Fruit fly (Drosophila melanogaster) whole organism, embryonic: ENCODE measurements around the gene AsnRS.

Experiments used
- Atf3 ChIP-seq: fragments of 200-800 bp; sonication (Bioruptor generic); optimal IDR thresholded peaks from 3 replicates; lab custom pipeline; 2016; ENCODE audit warnings: missing biosample characterization, missing genetic modification characterization
- B-H1 ChIP-seq: fragments of 200-800 bp; sonication (Bioruptor generic); IDR thresholded peaks from 3 replicates; pipeline ENCODE4 v1.3.6; 2022; ENCODE audit warnings: missing biosample characterization, missing genetic modification characterization
- CG11093 ChIP-seq: fragments of 200-800 bp; sonication (Bioruptor generic); IDR thresholded peaks from 3 replicates; pipeline ENCODE4 v1.3.6; 2022; ENCODE audit warnings: missing biosample characterization, missing genetic modification characterization
- CG1233 ChIP-seq: fragments of 200-800 bp; sonication (Bioruptor generic); optimal IDR thresholded peaks from 4 replicates; lab custom pipeline; 2018; ENCODE audit warnings: missing biosample characterization, mild to moderate bottlenecking, missing genetic modification characterization
- CG12769 ChIP-seq: fragments of 200-800 bp; sonication (Bioruptor generic); optimal IDR thresholded peaks from 2 replicates; lab custom pipeline; 2019; ENCODE audit warnings: missing biosample characterization, mild to moderate bottlenecking, missing genetic modification characterization, moderate library complexity
- CG13123 ChIP-seq: fragments of 200-800 bp; sonication (Bioruptor generic); optimal IDR thresholded peaks from 2 replicates; lab custom pipeline; 2016; ENCODE audit warnings: missing biosample characterization, missing genetic modification characterization
- CG13894 ChIP-seq: fragments of 200-800 bp; sonication (Bioruptor generic); optimal IDR thresholded peaks from 3 replicates; lab custom pipeline; 2018; ENCODE audit warnings: missing biosample characterization, mild to moderate bottlenecking, missing genetic modification characterization, moderate library complexity
- CG14014 ChIP-seq: fragments of 200-800 bp; sonication (Bioruptor generic); IDR thresholded peaks from 2 replicates; pipeline ENCODE4 v1.3.6; 2022; ENCODE audit warnings: missing biosample characterization, missing genetic modification characterization
- CG15073 ChIP-seq: fragments of 200-800 bp; sonication (Bioruptor generic); optimal IDR thresholded peaks from 2 replicates; lab custom pipeline; 2016; ENCODE audit warnings: missing biosample characterization, missing genetic modification characterization
- CG15479 ChIP-seq: fragments of 200-800 bp; sonication (Bioruptor generic); optimal IDR thresholded peaks from 3 replicates; lab custom pipeline; 2019; ENCODE audit warnings: missing biosample characterization, mild to moderate bottlenecking, missing genetic modification characterization, moderate library complexity
- CG16813 ChIP-seq: fragments of 200-800 bp; sonication (Bioruptor generic); IDR thresholded peaks from 3 replicates; pipeline ENCODE4 v1.3.6; 2022; ENCODE audit warnings: missing biosample characterization, missing genetic modification characterization; ENCODE audit not compliant: partially characterized antibody
- CG16815 ChIP-seq: fragments of 200-800 bp; sonication (Bioruptor generic); optimal IDR thresholded peaks from 3 replicates; lab custom pipeline; 2017; ENCODE audit warnings: missing biosample characterization, mild to moderate bottlenecking, missing genetic modification characterization
- CG17186 ChIP-seq: fragments of 200-800 bp; sonication (Bioruptor generic); optimal IDR thresholded peaks from 3 replicates; lab custom pipeline; 2017; ENCODE audit warnings: missing biosample characterization, missing genetic modification reagents, missing genetic modification characterization
- CG2199 ChIP-seq: fragments of 200-800 bp; sonication (Bioruptor generic); IDR thresholded peaks from 3 replicates; pipeline ENCODE4 v1.3.6; 2022; ENCODE audit warnings: missing biosample characterization, missing genetic modification characterization
- CG4360 ChIP-seq: fragments of 200-800 bp; sonication (Bioruptor generic); IDR thresholded peaks from 2 replicates; pipeline ENCODE4 v1.3.6; 2022; ENCODE audit warnings: missing biosample characterization, missing genetic modification characterization
- CG7928 ChIP-seq: fragments of 200-800 bp; sonication (Bioruptor generic); optimal IDR thresholded peaks from 2 replicates; lab custom pipeline; 2017; ENCODE audit warnings: missing biosample characterization, mild to moderate bottlenecking, missing genetic modification characterization
- CG8290 ChIP-seq, 3 experiments: fragments of 200-800 bp; sonication (Bioruptor generic); optimal IDR thresholded peaks; 2 replicates each; lab custom pipeline; 2016 to 2019; ENCODE audit warnings: missing biosample characterization in 3 of 3, missing genetic modification characterization in 3 of 3, mild to moderate bottlenecking in 2 of 3, moderate library complexity in 1 of 3
- CG8388 ChIP-seq: fragments of 200-800 bp; sonication (Bioruptor generic); optimal IDR thresholded peaks from 2 replicates; lab custom pipeline; 2019; ENCODE audit warnings: missing biosample characterization, mild to moderate bottlenecking, missing genetic modification characterization, moderate library complexity
- Eip74EF ChIP-seq, 2 experiments: fragments of 200-800 bp in 1 of 2; fragments of >200 bp in 1 of 2; sonication (Bioruptor generic) in 1 of 2; optimal IDR thresholded peaks; 2 replicates each; lab custom pipeline; 2017 to 2019; ENCODE audit warnings: missing biosample characterization in 2 of 2, missing genetic modification characterization in 2 of 2, mild to moderate bottlenecking in 1 of 2, moderate library complexity in 1 of 2
- Gsc ChIP-seq: fragments of 200-800 bp; sonication (Bioruptor generic); IDR thresholded peaks from 2 replicates; pipeline ENCODE4 v1.3.6; 2022; ENCODE audit warnings: missing biosample characterization, missing genetic modification characterization
- HLHmδ ChIP-seq: fragments of 200-800 bp; sonication (Bioruptor generic); optimal IDR thresholded peaks from 2 replicates; lab custom pipeline; 2018; ENCODE audit warnings: missing biosample characterization, mild to moderate bottlenecking, missing genetic modification characterization, moderate library complexity
- MBD-R2 ChIP-seq: fragments of 200-800 bp; sonication (Bioruptor generic); IDR thresholded peaks from 2 replicates; pipeline ENCODE4 v1.3.6; 2022; ENCODE audit warnings: missing biosample characterization, missing genetic modification characterization
- Med ChIP-seq: fragments of 200-800 bp; sonication (Bioruptor generic); peaks from one replicate; lab custom pipeline; 2016; ENCODE audit warnings: missing biosample characterization, missing genetic modification characterization, mild to moderate bottlenecking, inconsistent platforms, moderate library complexity
- NK7.1 ChIP-seq: fragments of 200-800 bp; sonication (Bioruptor generic); optimal IDR thresholded peaks from 3 replicates; lab custom pipeline; 2016; ENCODE audit warnings: missing biosample characterization, missing genetic modification characterization
- Ptx1 ChIP-seq: fragments of 200-800 bp; sonication (Bioruptor generic); IDR thresholded peaks from 2 replicates; pipeline ENCODE4 v1.3.6; 2022; ENCODE audit warnings: missing biosample characterization, missing genetic modification characterization
- TFAM ChIP-seq: fragments of 200-800 bp; sonication (Bioruptor generic); optimal IDR thresholded peaks from 2 replicates; lab custom pipeline; 2017; ENCODE audit warnings: missing biosample characterization, missing genetic modification characterization, inconsistent platforms
- cas ChIP-seq: fragments of 200-800 bp; sonication (Bioruptor generic); IDR thresholded peaks from 2 replicates; pipeline ENCODE4 v1.3.6; 2022; ENCODE audit warnings: missing biosample characterization, missing genetic modification characterization
- chinmo ChIP-seq: fragments of 200-800 bp; sonication (Bioruptor generic); IDR thresholded peaks from 4 replicates; pipeline ENCODE4 v1.3.6; 2022; ENCODE audit warnings: missing biosample characterization, missing genetic modification characterization; ENCODE audit not compliant: partially characterized antibody
- chn ChIP-seq: fragments of 200-800 bp; sonication (Bioruptor generic); optimal IDR thresholded peaks from 2 replicates; lab custom pipeline; 2016; ENCODE audit warnings: missing biosample characterization, missing genetic modification characterization
- corto ChIP-seq: fragments of 200-800 bp; sonication (Bioruptor generic); optimal IDR thresholded peaks from 2 replicates; lab custom pipeline; 2016; ENCODE audit warnings: missing biosample characterization, mild to moderate bottlenecking, missing genetic modification characterization, moderate library complexity
- dm ChIP-seq: fragments of 200-800 bp; sonication (Bioruptor generic); optimal IDR thresholded peaks from 3 replicates; lab custom pipeline; 2016; ENCODE audit warnings: missing biosample characterization, missing genetic modification characterization
- dysf ChIP-seq: fragments of 200-800 bp; sonication (Bioruptor generic); IDR thresholded peaks from 3 replicates; pipeline ENCODE4 v1.3.6; 2022; ENCODE audit warnings: missing biosample characterization, missing genetic modification characterization
- eve ChIP-seq, 2 experiments: fragments of >200 bp; optimal IDR thresholded peaks; 2 replicates each; lab custom pipeline; 2017; ENCODE audit warnings: missing biosample characterization in 2 of 2, missing genetic modification characterization in 2 of 2
- grau ChIP-seq: fragments of 200-800 bp; optimal IDR thresholded peaks from 3 replicates; lab custom pipeline; 2019; ENCODE audit warnings: missing biosample characterization, mild to moderate bottlenecking, missing genetic modification characterization, moderate library complexity
- gsb ChIP-seq: fragments of 200-800 bp; sonication (Bioruptor generic); IDR thresholded peaks from 2 replicates; pipeline ENCODE4 v1.3.6; 2022; ENCODE audit warnings: missing biosample characterization, missing genetic modification characterization
- inv ChIP-seq: fragments of 200-800 bp; sonication (Bioruptor generic); IDR thresholded peaks from 2 replicates; pipeline ENCODE4 v1.3.6; 2022; ENCODE audit warnings: missing biosample characterization, missing genetic modification characterization; ENCODE audit not compliant: partially characterized antibody
- pfk ChIP-seq: fragments of 200-800 bp; sonication (Bioruptor generic); optimal IDR thresholded peaks from 2 replicates; lab custom pipeline; 2018; ENCODE audit warnings: missing biosample characterization, mild to moderate bottlenecking, missing genetic modification characterization, moderate library complexity
- psq ChIP-seq: fragments of 200-800 bp; sonication (Bioruptor generic); optimal IDR thresholded peaks from 2 replicates; lab custom pipeline; 2017; ENCODE audit warnings: missing biosample characterization, missing genetic modification characterization
- salm ChIP-seq: fragments of 200-800 bp; sonication (Bioruptor generic); optimal IDR thresholded peaks from 2 replicates; lab custom pipeline; 2018; ENCODE audit warnings: missing biosample characterization, mild to moderate bottlenecking, missing genetic modification characterization
- sd ChIP-seq: fragments of 200-800 bp; sonication (Bioruptor generic); optimal IDR thresholded peaks from 3 replicates; lab custom pipeline; 2018; ENCODE audit warnings: missing biosample characterization, mild to moderate bottlenecking, missing genetic modification characterization, moderate library complexity
- sens ChIP-seq: fragments of 200-800 bp; sonication (Bioruptor generic); peaks from one replicate; lab custom pipeline; 2016; ENCODE audit warnings: missing biosample characterization, missing genetic modification characterization
- so ChIP-seq: fragments of 200-800 bp; sonication (Bioruptor generic); IDR thresholded peaks from 3 replicates; pipeline ENCODE4 v1.3.6; 2022; ENCODE audit warnings: missing biosample characterization, missing genetic modification characterization
- stc ChIP-seq: fragments of 200-800 bp; sonication (Bioruptor generic); IDR thresholded peaks from 2 replicates; pipeline ENCODE4 v1.3.6; 2022; ENCODE audit warnings: missing biosample characterization, missing genetic modification characterization
- zen ChIP-seq: fragments of 200-800 bp; sonication (Bioruptor generic); optimal IDR thresholded peaks from 3 replicates; lab custom pipeline; 2018; ENCODE audit warnings: missing biosample characterization, mild to moderate bottlenecking, missing genetic modification characterization, moderate library complexity
- zf30C ChIP-seq: fragments of 200-800 bp; sonication (Bioruptor generic); optimal IDR thresholded peaks from 3 replicates; lab custom pipeline; 2018; ENCODE audit warnings: missing biosample characterization, mild to moderate bottlenecking, missing genetic modification characterization

AsnRS gene

DNA sequence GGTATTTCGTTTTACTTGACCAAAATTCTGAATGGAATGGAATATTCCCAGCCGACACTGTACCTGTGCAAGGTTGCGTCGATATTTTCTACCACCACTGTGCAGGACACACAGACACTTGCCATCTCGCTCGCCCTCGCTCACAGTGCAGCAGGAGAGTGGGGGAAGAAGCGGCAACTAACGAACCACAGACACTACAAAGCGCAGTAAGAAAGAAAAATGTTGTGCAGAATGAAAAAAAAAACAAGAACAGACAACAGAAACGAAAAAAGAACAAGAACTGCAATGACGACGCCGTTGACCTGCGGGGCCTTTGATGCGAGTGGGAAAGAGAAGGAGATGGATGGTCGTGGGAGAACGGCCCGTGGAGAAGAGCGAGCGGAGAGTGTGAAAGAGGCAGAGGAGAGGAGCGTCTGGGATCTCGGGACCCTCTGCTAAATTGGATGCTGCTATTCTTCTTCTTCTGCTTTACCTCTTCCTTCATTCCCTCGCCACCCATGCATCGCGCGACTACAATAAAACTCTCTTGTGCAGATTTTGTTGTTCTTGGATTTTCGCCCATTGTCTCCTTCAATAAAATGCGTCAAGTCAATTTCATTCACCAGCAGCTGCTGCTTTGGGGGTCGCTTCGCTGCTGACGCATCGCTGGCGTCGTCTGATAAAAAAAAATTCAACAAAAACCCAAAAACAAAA lies 29.7 kb upstream of the AsnRS start (continued):
- TF ChIP-seq CG8388 (GFP tag; lab: Kevin White, UChicago) (peak; percentile 45), zen (tag; lab: Kevin White, UChicago) (peak; percentile 7), CG8290 (GFP tag; optimal IDR thresholded peaks at IDR 0.05; lab: Kevin White, UChicago) (no peak), CG8290 (tag; optimal IDR thresholded peaks at IDR 0.05; lab: Kevin White, UChicago) (no peak), eve (GFP tag; optimal IDR thresholded peaks at IDR 0.05; lab: Kevin White, UChicago) (no peak), CG16813 (GFP tag; lab: Robert Waterston, UW) (0 out of 3 replicates have a peak, but pooled peaks have one; percentile 16), grau (tag; lab: Kevin White, UChicago) (no peak), CG15479 (GFP tag; lab: Kevin White, UChicago) (peak; percentile 89), pfk (GFP tag; lab: Kevin White, UChicago) (peak; percentile 87), corto (GFP tag; lab: Kevin White, UChicago) (peak; percentile 60), cas (GFP tag; lab: Robert Waterston, UW) (no peak), CG15073 (GFP tag; lab: Kevin White, UChicago) (peak; percentile 98), CG7928 (GFP tag; lab: Kevin White, UChicago) (no peak), CG2199 (GFP tag; lab: Robert Waterston, UW) (peak; percentile 75), so (no peak), MBD-R2 (GFP tag; lab: Robert Waterston, UW) (0 out of 2 replicates have a peak, but pooled peaks have one; percentile 18), Atf3 (no peak), chn (GFP tag; lab: Kevin White, UChicago) (peak; percentile 10), dm (no peak), NK7.1 (GFP tag; lab: Kevin White, UChicago) (no peak), CG13123 (GFP tag; lab: Kevin White, UChicago) (no peak), Gsc (GFP tag; lab: Robert Waterston, UW) (no peak), psq (peak; percentile 50), CG12769 (tag; lab: Kevin White, UChicago) (no peak), CG16815 (GFP tag; lab: Kevin White, UChicago) (no peak)

DNA sequence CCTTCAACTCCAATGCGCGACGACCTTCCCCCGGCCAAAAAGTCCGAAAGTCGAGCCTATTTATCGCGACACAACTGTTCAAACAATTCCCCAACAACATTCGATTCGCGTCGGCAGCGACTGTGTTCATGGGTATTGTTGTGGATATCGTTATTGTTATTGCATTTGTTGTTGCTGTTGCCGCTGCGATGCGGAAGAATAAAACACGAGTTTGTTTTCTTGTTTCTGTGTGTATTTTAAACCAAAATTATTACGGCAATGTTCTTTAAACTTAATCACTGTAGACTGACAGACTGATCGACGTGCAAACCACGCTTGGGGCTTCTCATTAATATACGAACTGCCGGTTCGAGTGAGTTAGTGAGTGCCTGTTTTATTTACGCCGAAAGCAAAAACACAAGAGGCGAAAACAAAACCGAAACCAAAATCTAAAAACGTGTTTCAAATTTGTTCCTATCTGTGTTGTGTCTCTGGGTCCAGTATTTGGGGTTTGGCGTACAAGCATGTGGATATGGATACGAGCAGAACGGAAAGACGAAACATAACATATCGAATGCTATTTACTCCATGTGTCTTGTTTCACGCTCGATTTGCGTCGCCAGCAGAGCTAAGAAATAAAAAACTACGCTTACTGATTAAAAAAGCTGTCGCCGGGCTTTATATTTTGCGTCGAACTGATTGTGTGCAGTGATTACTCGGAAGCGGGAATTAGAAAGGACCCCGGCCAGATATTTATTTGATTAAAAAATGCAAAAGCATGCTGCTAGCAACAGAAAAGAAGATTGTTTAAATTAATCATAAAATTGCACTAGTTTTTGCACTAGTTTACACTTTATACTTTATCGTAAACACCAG lies 28.0 kb upstream of the AsnRS start:
- TF ChIP-seq Eip74EF (GFP tag; optimal IDR thresholded peaks at IDR 0.05; lab: Kevin White, UChicago) (peak in 1 of 2 experiments; percentile 71), chinmo (GFP tag; lab: Robert Waterston, UW) (peak; percentile 82; the same call in 3 of the 4 replicates), pfk (GFP tag; lab: Kevin White, UChicago) (peak; percentile 84), B-H1 (GFP tag; lab: Robert Waterston, UW) (no peak), CG13894 (tag; lab: Kevin White, UChicago) (peak; percentile 2), TFAM (GFP tag; lab: Kevin White, UChicago) (no peak), Med (GFP tag; lab: Kevin White, UChicago) (peak; percentile 50), gsb (GFP tag; lab: Robert Waterston, UW) (no peak), salm (tag; lab: Kevin White, UChicago) (no peak), Ptx1 (GFP tag; lab: Robert Waterston, UW) (no peak), sd (peak; percentile 37), zf30C (no peak), inv (GFP tag; lab: Robert Waterston, UW) (no peak), HLHmδ (GFP tag; lab: Kevin White, UChicago) (peak; percentile 43), CG4360 (GFP tag; lab: Robert Waterston, UW) (peak; percentile 60), CG17186 (GFP tag; lab: Kevin White, UChicago) (no peak), CG1233 (GFP tag; lab: Kevin White, UChicago) (no peak), CG11093 (0 out of 3 replicates have a peak, but pooled peaks have one; percentile 1), CG14014 (GFP tag; lab: Robert Waterston, UW) (peak; percentile 18; the same call in 1 of the 2 replicates), stc (GFP tag; lab: Robert Waterston, UW) (0 out of 2 replicates have a peak, but pooled peaks have one; percentile 2), CG2199 (GFP tag; lab: Robert Waterston, UW) (peak; percentile 72), sens (GFP tag; lab: Kevin White, UChicago) (peak; percentile 65), CG12769 (tag; lab: Kevin White, UChicago) (peak; percentile 17), eve (GFP tag; optimal IDR thresholded peaks at IDR 0.05; lab: Kevin White, UChicago) (peak in 1 of 2 experiments; percentile 9), dysf (GFP tag; lab: Robert Waterston, UW) (0 out of 3 replicates have a peak, but pooled peaks have one; percentile 1)
